Fruit fly (Drosophila melanogaster): Measurements from ENCODE around the gene Pcyt2.

Pcyt2 gene

DNA sequence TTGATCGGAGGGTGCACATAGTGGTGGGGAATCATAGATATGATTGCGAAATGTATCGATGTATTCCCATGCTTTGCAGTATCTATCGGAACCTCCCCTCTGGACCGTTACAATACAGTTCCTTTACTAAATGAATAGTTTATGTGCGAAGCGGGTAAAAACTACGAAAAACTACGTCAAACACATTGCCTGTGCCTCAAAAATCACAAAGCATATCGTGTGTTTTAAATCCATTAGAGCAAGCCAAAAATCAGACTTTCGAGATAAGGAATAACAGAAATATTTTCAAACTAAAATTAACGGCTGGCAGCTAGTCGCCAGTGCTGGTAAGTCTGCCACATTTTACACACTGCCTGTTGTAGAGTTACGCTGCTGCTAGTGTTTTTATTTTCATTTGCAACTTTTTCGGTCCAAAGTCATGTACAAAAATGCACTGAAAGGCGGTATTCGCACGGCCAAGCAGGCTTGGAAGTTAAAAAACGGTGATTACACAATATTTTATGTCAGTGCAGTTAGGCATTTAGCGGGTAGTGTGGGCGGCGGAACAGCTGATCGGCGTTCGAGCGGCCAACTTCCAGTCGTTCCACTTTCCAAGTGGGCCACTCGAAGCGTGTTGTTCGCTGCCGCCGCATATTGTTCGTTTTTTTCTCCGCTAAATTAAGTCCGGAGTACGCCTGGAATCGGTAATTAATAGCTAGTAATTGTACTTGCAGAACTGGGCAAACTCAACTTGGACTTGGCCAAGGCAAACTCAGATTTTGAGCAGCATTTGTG, 35.8 kb upstream of the Pcyt2 start:
- TF ChIP-seq tup (GFP tag; optimal IDR thresholded peaks at IDR 0.05) (peak; percentile 59), CG10321 (GFP tag; IDR thresholded peaks at IDR 0.05) (0 out of 2 replicates have a peak, but pooled peaks have one; percentile 5), CG4617 (GFP tag; optimal IDR thresholded peaks at IDR 0.05; ENCODE audit: borderline replicate concordance) (peak; percentile 52), CG6689 (GFP tag; IDR thresholded peaks at IDR 0.05) (peak; percentile 48), Hey (tag; optimal IDR thresholded peaks at IDR 0.05) (no peak), croc (GFP tag; conservative IDR thresholded peaks at IDR 0.05) (no peak), ara (GFP tag; IDR thresholded peaks at IDR 0.05) (peak; percentile 66), B-H1 (GFP tag; IDR thresholded peaks at IDR 0.05) (peak; percentile 31; the same call in 1 of the 3 replicates), CG31224 (GFP tag; IDR thresholded peaks at IDR 0.05) (no peak; the same call in 1 of the 2 replicates), CG11723 (GFP tag; optimal IDR thresholded peaks at IDR 0.05) (no peak), seq (GFP tag; IDR thresholded peaks at IDR 0.05) (0 out of 2 replicates have a peak, but pooled peaks have one; percentile 32), CG17612 (GFP tag; IDR thresholded peaks at IDR 0.05) (no peak), tap (tag; optimal IDR thresholded peaks at IDR 0.05) (no peak), Nf-YB (GFP tag; optimal IDR thresholded peaks at IDR 0.05) (no peak), Nf-YC (tag; optimal IDR thresholded peaks at IDR 0.05) (no peak), CG11247 (GFP tag; IDR thresholded peaks at IDR 0.05) (0 out of 2 replicates have a peak, but pooled peaks have one; percentile 21), CG31388 (GFP tag; optimal IDR thresholded peaks at IDR 0.05) (peak; percentile 16), CG30020 (tag; optimal IDR thresholded peaks at IDR 0.05) (peak; percentile 67), tgo (GFP tag; IDR thresholded peaks at IDR 0.05) (peak; percentile 55), wdn (GFP tag; IDR thresholded peaks at IDR 0.05) (peak; percentile 53; the same call in 1 of the 2 replicates), CG3847 (GFP tag; IDR thresholded peaks at IDR 0.05) (peak; percentile 41), CG2678 (tag; optimal IDR thresholded peaks at IDR 0.05) (no peak), CG4820 (GFP tag; optimal IDR thresholded peaks at IDR 0.05) (peak; percentile 58), CG10462 (GFP tag; optimal IDR thresholded peaks at IDR 0.05) (peak; percentile 51), Camta (GFP tag; optimal IDR thresholded peaks at IDR 0.05) (peak; percentile 61), TFAM (GFP tag; optimal IDR thresholded peaks at IDR 0.05) (no peak), CG6272 (GFP tag; IDR thresholded peaks at IDR 0.05) (no peak), CG13123 (GFP tag; optimal IDR thresholded peaks at IDR 0.05) (peak; percentile 63), CG6791 (GFP tag; IDR thresholded peaks at IDR 0.05; ENCODE audit: partially characterized antibody) (peak; percentile 80), hkb (optimal IDR thresholded peaks at IDR 0.05) (no peak), hkb (GFP tag; IDR thresholded peaks at IDR 0.05) (peak; percentile 78), lbe (GFP tag; optimal IDR thresholded peaks at IDR 0.05) (peak; percentile 54), CG6765 (GFP tag; optimal IDR thresholded peaks at IDR 0.05) (no peak), CG1024 (GFP tag; IDR thresholded peaks at IDR 0.05) (0 out of 2 replicates have a peak, but pooled peaks have one; percentile 4), inv (GFP tag; IDR thresholded peaks at IDR 0.05; ENCODE audit: partially characterized antibody) (peak; percentile 69), ems (GFP tag; optimal IDR thresholded peaks at IDR 0.05) (peak; percentile 15), CTCF (GFP tag; optimal IDR thresholded peaks at IDR 0.05) (peak; percentile 48), phol (tag; optimal IDR thresholded peaks at IDR 0.05) (peak; percentile 66), slp2 (GFP tag; optimal IDR thresholded peaks at IDR 0.05) (peak; percentile 48), gce (GFP tag; IDR thresholded peaks at IDR 0.05) (0 out of 3 replicates have a peak, but pooled peaks have one; percentile 38), CG10366 (GFP tag; IDR thresholded peaks at IDR 0.05) (peak; percentile 52; the same call in 1 of the 2 replicates), HLHmδ (GFP tag; optimal IDR thresholded peaks at IDR 0.05) (no peak), tll (GFP tag; optimal IDR thresholded peaks at IDR 0.05) (peak; percentile 19 to 62), CG1603 (tag; optimal IDR thresholded peaks at IDR 0.05) (peak; percentile 79), CG31365 (tag; optimal IDR thresholded peaks at IDR 0.05) (no peak), CG13894 (tag; optimal IDR thresholded peaks at IDR 0.05) (no peak), D19B (GFP tag; optimal IDR thresholded peaks at IDR 0.05) (peak; percentile 0), ewg (GFP tag; optimal IDR thresholded peaks at IDR 0.05) (peak; percentile 60), cas (GFP tag; IDR thresholded peaks at IDR 0.05) (no peak), Sox102F (GFP tag; optimal IDR thresholded peaks at IDR 0.05) (peak; percentile 43)

Data from whole organism, embryonic.